Worm (Caenorhabditis elegans): Measurements from ENCODE around the gene D1005.10.

DNA sequence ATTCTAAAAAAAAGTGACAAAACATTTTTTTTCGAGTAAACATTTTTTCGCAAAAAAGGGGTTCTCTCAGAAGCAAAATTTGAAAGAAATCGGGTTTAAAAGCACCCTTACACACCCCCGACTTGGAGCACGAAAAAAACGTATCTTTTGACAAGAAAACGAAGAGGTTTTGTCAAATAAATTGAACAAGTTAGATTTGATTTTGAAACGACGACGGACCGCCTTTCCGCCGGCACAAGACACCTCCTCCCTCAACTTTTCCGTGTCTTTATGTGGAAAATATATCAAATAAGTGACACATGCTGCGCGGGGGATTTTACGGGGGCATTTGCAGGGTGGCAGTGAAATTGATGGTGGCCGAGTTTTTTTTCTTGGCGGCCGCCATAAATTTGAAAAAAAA is 17.9 kb downstream of the D1005.10 start:
- no peak for TF ChIP-seq pqm-1 (tag; optimal IDR thresholded peaks at IDR 0.05)
- no peak for TF ChIP-seq tlp-1 (tag; optimal IDR thresholded peaks at IDR 0.05)
- no peak for TF ChIP-seq snpc-4 (tag; optimal IDR thresholded peaks at IDR 0.05)
- TF ChIP-seq nhr-76 (tag; optimal IDR thresholded peaks at IDR 0.05): no peak
- TF ChIP-seq unc-130 (tag; optimal IDR thresholded peaks at IDR 0.05): no peak
- no peak for TF ChIP-seq zag-1 (tag; optimal IDR thresholded peaks at IDR 0.05)
- TF ChIP-seq sox-4 (tag; optimal IDR thresholded peaks at IDR 0.05): no peak
- no peak for TF ChIP-seq nhr-11 (tag; optimal IDR thresholded peaks at IDR 0.05)
- no peak for TF ChIP-seq unc-62 (GFP tag; optimal IDR thresholded peaks at IDR 0.05)
- no peak for TF ChIP-seq ceh-82 (tag; optimal IDR thresholded peaks at IDR 0.05)
- TF ChIP-seq sptf-1 (tag; optimal IDR thresholded peaks at IDR 0.05): no peak
